Fruit fly (Drosophila melanogaster) S2 (cell line): ENCODE measurements around the gene Fic.

Experiments
- CG8478 ChIP-seq: fragments of >200 bp; optimal IDR thresholded peaks from 2 replicates; lab custom pipeline; 2018
- CTCF ChIP-seq, 2 experiments: fragments of >200 bp; optimal IDR thresholded peaks; 2 replicates each; lab custom pipeline; 2018

dm6 chr2L:6424198-6424597 is at the start of gene Fic:
- TF ChIP-seq CTCF (optimal IDR thresholded peaks at IDR 0.05; lab: Kevin White, UChicago) = no peak
- no peak for TF ChIP-seq CG8478
